Worm (Caenorhabditis elegans) whole organism, late embryonic: ENCODE data around the gene ogt-1.

Experiments used
- F13H6.1 ChIP-seq: sonication (generic microtip); optimal IDR thresholded peaks from 2 replicates; lab custom pipeline; 2016; ENCODE audit warnings: missing genetic modification characterization, missing compliant biosample characterization
- T23F11.4 ChIP-seq: fragments of 200-800 bp; sonication (Bioruptor generic); optimal IDR thresholded peaks from 2 replicates; lab custom pipeline; 2018; ENCODE audit warnings: mild to moderate bottlenecking, missing genetic modification characterization, missing compliant biosample characterization
- Y22D7AL.16 ChIP-seq: sonication (generic microtip); optimal IDR thresholded peaks from 2 replicates; lab custom pipeline; 2016; ENCODE audit warnings: missing genetic modification characterization, missing compliant biosample characterization
- ceh-19 ChIP-seq: fragments of 200-800 bp; sonication (Bioruptor generic); optimal IDR thresholded peaks from 2 replicates; lab custom pipeline; 2018; ENCODE audit warnings: mild to moderate bottlenecking, missing genetic modification characterization, missing compliant biosample characterization
- ceh-2 ChIP-seq: sonication (generic microtip); optimal IDR thresholded peaks from 2 replicates; lab custom pipeline; 2016; ENCODE audit warnings: missing genotype, missing genetic modification characterization, missing compliant biosample characterization
- ceh-22 ChIP-seq: sonication (generic microtip); optimal IDR thresholded peaks from 2 replicates; lab custom pipeline; 2017; ENCODE audit warnings: missing biosample characterization, missing genetic modification characterization
- ceh-30 ChIP-seq: fragments of 150-350 bp; optimal IDR thresholded peaks from 2 replicates; lab custom pipeline; 2014; ENCODE audit warnings: missing biosample characterization, missing genetic modification characterization
- ceh-6 ChIP-seq: fragments of 200-800 bp; sonication (Bioruptor generic); optimal IDR thresholded peaks from 2 replicates; lab custom pipeline; 2018; ENCODE audit warnings: mild to moderate bottlenecking, missing genetic modification characterization, missing compliant biosample characterization
- ceh-9 ChIP-seq: sonication (generic microtip); optimal IDR thresholded peaks from 2 replicates; lab custom pipeline; 2016; ENCODE audit warnings: mild to moderate bottlenecking, missing genetic modification characterization, inconsistent platforms, missing compliant biosample characterization
- che-1 ChIP-seq: sonication (generic microtip); optimal IDR thresholded peaks from 2 replicates; lab custom pipeline; 2016; ENCODE audit warnings: mild to moderate bottlenecking, missing genetic modification characterization, missing compliant biosample characterization
- dmd-4 ChIP-seq: sonication (generic microtip); optimal IDR thresholded peaks from 2 replicates; lab custom pipeline; 2016; ENCODE audit warnings: borderline replicate concordance, missing genetic modification characterization, missing compliant biosample characterization
- elt-2 ChIP-seq: sonication (generic microtip); optimal IDR thresholded peaks from 2 replicates; lab custom pipeline; 2016; ENCODE audit warnings: missing genetic modification reagents, missing genetic modification characterization, missing compliant biosample characterization
- fax-1 ChIP-seq: sonication (generic microtip); optimal IDR thresholded peaks from 2 replicates; lab custom pipeline; 2016; ENCODE audit warnings: missing genotype, missing genetic modification characterization, missing compliant biosample characterization
- fkh-10 ChIP-seq: fragments of 150-350 bp; optimal IDR thresholded peaks from 2 replicates; lab custom pipeline; 2014; ENCODE audit warnings: missing biosample characterization, missing genetic modification reagents, missing genetic modification characterization
- gmeb-2 ChIP-seq: sonication (generic microtip); optimal IDR thresholded peaks from 2 replicates; lab custom pipeline; 2016; ENCODE audit warnings: missing genetic modification characterization, inconsistent platforms, missing compliant biosample characterization
- hlh-15 ChIP-seq: sonication (generic microtip); optimal IDR thresholded peaks from 2 replicates; lab custom pipeline; 2016; ENCODE audit warnings: missing genetic modification characterization, missing compliant biosample characterization
- hlh-30 ChIP-seq: sonication (generic microtip); optimal IDR thresholded peaks from 2 replicates; lab custom pipeline; 2017; ENCODE audit warnings: antibody characterized with exemption, missing genetic modification characterization, missing compliant biosample characterization; ENCODE audit not compliant: insufficient read depth
- lim-6 ChIP-seq: sonication (generic microtip); optimal IDR thresholded peaks from 2 replicates; lab custom pipeline; 2016; ENCODE audit warnings: missing genetic modification characterization, missing compliant biosample characterization
- lin-11 ChIP-seq: fragments of 200-800 bp; sonication (Bioruptor generic); optimal IDR thresholded peaks from 2 replicates; lab custom pipeline; 2018; ENCODE audit warnings: mild to moderate bottlenecking, missing genetic modification characterization, missing compliant biosample characterization
- madf-2 ChIP-seq: sonication (generic microtip); optimal IDR thresholded peaks from 2 replicates; lab custom pipeline; 2017; ENCODE audit warnings: missing genetic modification characterization, missing compliant biosample characterization
- mec-3 ChIP-seq: sonication (generic microtip); optimal IDR thresholded peaks from 2 replicates; lab custom pipeline; 2016; ENCODE audit warnings: borderline replicate concordance, missing genetic modification characterization, missing compliant biosample characterization
- nfya-1 ChIP-seq: sonication (generic microtip); optimal IDR thresholded peaks from 2 replicates; lab custom pipeline; 2017; ENCODE audit warnings: missing genetic modification characterization, mild to moderate bottlenecking, missing compliant biosample characterization, antibody characterized with exemption, moderate library complexity
- nhr-11 ChIP-seq: fragments of 150-350 bp; optimal IDR thresholded peaks from 2 replicates; lab custom pipeline; 2014; ENCODE audit warnings: missing biosample characterization, missing genetic modification characterization
- npax-4 ChIP-seq: sonication (generic microtip); optimal IDR thresholded peaks from 2 replicates; lab custom pipeline; 2016; ENCODE audit warnings: missing genetic modification characterization, missing compliant biosample characterization
- odd-2 ChIP-seq: sonication (generic microtip); optimal IDR thresholded peaks from 2 replicates; lab custom pipeline; 2017; ENCODE audit warnings: antibody characterized with exemption, mild to moderate bottlenecking, missing genetic modification characterization, missing compliant biosample characterization
- pat-9 ChIP-seq: fragments of 200-800 bp; sonication (Bioruptor generic); optimal IDR thresholded peaks from 2 replicates; lab custom pipeline; 2018; ENCODE audit warnings: mild to moderate bottlenecking, missing genetic modification characterization, moderate library complexity, missing compliant biosample characterization
- pha-4 ChIP-seq: fragments of 150-350 bp; optimal IDR thresholded peaks from 2 replicates; lab custom pipeline; 2018; ENCODE audit warnings: missing biosample characterization, missing genetic modification reagents, missing genetic modification characterization
- pqm-1 ChIP-seq: sonication (generic microtip); optimal IDR thresholded peaks from 2 replicates; lab custom pipeline; 2016; ENCODE audit warnings: missing genetic modification characterization, missing compliant biosample characterization
- pros-1 ChIP-seq: fragments of 150-350 bp; optimal IDR thresholded peaks from 2 replicates; lab custom pipeline; 2014; ENCODE audit warnings: missing biosample characterization, missing genetic modification reagents, missing genetic modification characterization
- ref-2 ChIP-seq: sonication (generic microtip); optimal IDR thresholded peaks from 2 replicates; lab custom pipeline; 2016; ENCODE audit warnings: missing genetic modification characterization, missing compliant biosample characterization
- sdc-2 ChIP-seq: sonication (generic microtip); optimal IDR thresholded peaks from 2 replicates; lab custom pipeline; 2016; ENCODE audit warnings: missing genotype, missing genetic modification characterization, missing compliant biosample characterization
- sox-4 ChIP-seq: sonication (generic microtip); optimal IDR thresholded peaks from 2 replicates; lab custom pipeline; 2017; ENCODE audit warnings: mild to moderate bottlenecking, missing genetic modification characterization, inconsistent platforms, missing compliant biosample characterization
- unc-3 ChIP-seq, 2 experiments: fragments of 200-800 bp in 1 of 2; sonication (Bioruptor generic) in 1 of 2; sonication (generic microtip) in 1 of 2; conservative IDR thresholded peaks in 1 of 2; optimal IDR thresholded peaks in 1 of 2; 2 replicates each; pipeline versions ENCODE4 v1.3.6 to Lab custom; 2016 to 2022; ENCODE audit warnings: missing compliant biosample characterization in 2 of 2, missing genetic modification characterization in 2 of 2, missing genetic modification reagents in 1 of 2
- unc-42 ChIP-seq: sonication (generic microtip); optimal IDR thresholded peaks from 2 replicates; lab custom pipeline; 2016; ENCODE audit warnings: missing genotype, missing genetic modification characterization, missing compliant biosample characterization
- unc-55 ChIP-seq: sonication (generic microtip); optimal IDR thresholded peaks from 2 replicates; lab custom pipeline; 2017; ENCODE audit warnings: missing biosample characterization, missing genetic modification reagents, missing genetic modification characterization
- zip-5 ChIP-seq: sonication (generic microtip); optimal IDR thresholded peaks from 2 replicates; lab custom pipeline; 2016; ENCODE audit warnings: missing genetic modification characterization, missing compliant biosample characterization
- ztf-16 ChIP-seq: sonication (generic microtip); optimal IDR thresholded peaks from 2 replicates; lab custom pipeline; 2017; ENCODE audit warnings: missing genetic modification characterization, missing compliant biosample characterization

Gene ogt-1

DNA sequence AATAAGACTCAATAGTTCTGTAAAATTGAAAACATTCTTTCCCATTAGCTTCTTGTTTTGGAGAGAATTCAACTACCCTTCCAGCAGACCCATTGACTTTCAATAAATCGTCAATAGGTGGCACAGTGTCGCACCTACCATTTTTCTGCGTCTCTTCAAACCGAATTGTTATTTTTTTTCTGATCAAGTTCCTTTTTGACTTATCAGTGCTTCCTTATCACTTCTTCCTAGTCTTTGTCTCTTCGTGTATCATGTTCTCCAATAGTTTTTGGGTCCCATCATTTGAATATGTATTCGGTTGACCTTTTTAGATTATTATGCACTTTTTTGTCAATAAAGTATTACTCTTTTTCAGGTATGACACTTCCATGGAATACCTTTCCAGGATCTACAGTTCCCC is 45.6 kb downstream of the ogt-1 start, which contains the start of gene odd-1:
TSS of gene odd-1 (plus strand) at position 349 of the 400 bp plus-strand sequence.
- peak; percentile 85 for TF ChIP-seq elt-2 (tag; lab: Kevin White, UChicago)
- no peak for TF ChIP-seq T23F11.4 (GFP tag; lab: Kevin White, UChicago)
- TF ChIP-seq nfya-1 (tag; lab: Kevin White, UChicago) = no peak
- TF ChIP-seq, all 69 proteins: peak for 1

DNA sequence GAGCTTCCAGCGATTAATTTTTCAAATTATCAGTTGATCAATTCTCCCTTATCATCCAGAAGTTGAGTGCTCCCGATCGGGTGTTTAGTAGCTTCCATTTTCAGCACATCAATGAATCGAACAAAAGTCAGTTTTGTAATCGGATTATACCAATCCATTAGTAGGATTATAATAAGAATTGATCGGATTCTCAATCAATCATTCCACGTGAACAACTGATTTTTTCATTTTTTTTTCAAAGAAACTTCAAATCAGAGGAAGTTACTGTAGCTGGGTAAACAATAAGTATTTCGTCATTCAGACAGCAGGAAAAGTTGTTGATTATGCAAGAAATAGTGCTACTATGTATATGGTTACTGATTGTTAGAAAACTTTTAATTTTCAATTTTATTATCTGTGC is 46.7 kb downstream of the ogt-1 start:
- TF ChIP-seq nhr-11 (no peak), ceh-9 (tag; lab: Kevin White, UChicago) (no peak), hlh-30 (tag; lab: Kevin White, UChicago) (no peak), unc-42 (no peak), F13H6.1 (tag; lab: Kevin White, UChicago) (no peak), madf-2 (tag; lab: Kevin White, UChicago) (no peak), gmeb-2 (tag; lab: Kevin White, UChicago) (no peak), nfya-1 (tag; lab: Kevin White, UChicago) (no peak), ztf-16 (tag; lab: Kevin White, UChicago) (no peak), ref-2 (tag; lab: Kevin White, UChicago) (no peak), mec-3 (tag; lab: Kevin White, UChicago) (no peak), unc-3 (GFP tag; conservative IDR thresholded peaks at IDR 0.05; lab: Robert Waterston, UW) (no peak), unc-3 (tag; optimal IDR thresholded peaks at IDR 0.05; lab: Kevin White, UChicago) (no peak), hlh-15 (no peak), lin-11 (tag; lab: Kevin White, UChicago) (no peak), sdc-2 (tag; lab: Kevin White, UChicago) (no peak), pros-1 (tag; lab: Kevin White, UChicago) (no peak), che-1 (no peak), fax-1 (tag; lab: Kevin White, UChicago) (no peak)

DNA sequence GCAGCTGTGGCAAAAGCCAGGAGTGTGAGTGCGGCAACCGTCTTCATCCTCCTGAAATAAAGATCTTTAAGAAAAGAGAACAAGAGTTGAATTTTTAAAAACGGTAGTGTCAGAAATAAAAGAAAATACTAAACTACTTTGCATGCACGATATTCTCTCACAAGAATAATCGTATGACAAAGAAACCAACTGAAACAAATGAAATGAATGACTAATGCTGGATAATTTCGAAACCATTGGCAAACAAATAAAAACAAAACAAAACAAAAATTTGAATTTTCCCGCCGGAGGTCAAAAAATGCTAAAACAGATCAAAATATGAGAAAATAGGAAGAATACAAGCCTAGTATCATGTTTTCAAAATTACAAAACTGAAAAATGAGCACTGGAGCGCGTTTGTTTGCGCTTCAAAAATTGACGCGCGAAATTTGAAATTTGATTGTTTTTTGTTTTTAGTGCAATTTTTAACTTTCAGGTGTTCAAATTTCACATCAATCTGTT is 49.6 kb downstream of the ogt-1 start, which contains the start of gene cpg-2:
TSS of gene cpg-2 (minus strand) at position 51 of the 501 bp plus-strand sequence.
- TF ChIP-seq ceh-22 (no peak), mec-3 (tag; lab: Kevin White, UChicago) (no peak), unc-55 (GFP tag; lab: Kevin White, UChicago) (no peak), pqm-1 (tag; lab: Kevin White, UChicago) (no peak)

DNA sequence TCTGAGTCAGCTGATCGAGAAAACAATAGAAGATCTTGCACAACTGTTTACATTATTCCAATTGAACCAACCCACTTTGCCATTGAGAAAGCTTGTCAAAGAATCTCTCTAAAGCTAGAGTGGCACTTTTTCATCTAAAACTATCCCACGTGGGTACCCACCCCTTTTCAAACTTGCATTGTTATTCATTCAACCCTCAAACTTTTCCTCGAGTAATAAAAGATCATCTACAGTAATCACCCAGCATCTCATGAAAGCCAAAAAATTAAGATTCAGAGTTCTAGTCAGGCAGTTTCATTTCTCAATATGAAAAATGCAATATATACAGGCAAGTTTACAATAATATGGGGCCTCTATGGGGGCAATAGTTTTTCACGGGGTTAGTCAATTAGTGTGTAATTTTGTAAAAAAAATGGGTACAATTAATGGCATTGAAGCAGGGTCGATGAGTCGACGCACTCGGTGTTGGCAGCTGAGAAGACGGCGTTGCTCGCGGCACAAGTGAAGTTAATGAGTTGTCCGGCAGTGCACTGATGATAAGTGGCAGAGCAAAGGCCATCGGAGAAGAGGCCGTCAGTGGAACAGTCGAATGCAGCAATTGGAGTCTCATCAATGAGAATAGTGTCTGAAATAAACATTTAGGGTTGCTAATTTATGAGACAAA is 51.7 kb downstream of the ogt-1 start:
- no peak for TF ChIP-seq nfya-1 (tag; lab: Kevin White, UChicago)
- no peak for TF ChIP-seq Y22D7AL.16 (tag; lab: Kevin White, UChicago)
- TF ChIP-seq zip-5 (tag; lab: Kevin White, UChicago) = no peak
- TF ChIP-seq odd-2 (tag; lab: Kevin White, UChicago) = no peak
- no peak for TF ChIP-seq npax-4
- TF ChIP-seq fax-1 (tag; lab: Kevin White, UChicago) = no peak
- no peak for TF ChIP-seq pat-9 (tag; lab: Kevin White, UChicago)
- TF ChIP-seq lin-11 (tag; lab: Kevin White, UChicago) = no peak

DNA sequence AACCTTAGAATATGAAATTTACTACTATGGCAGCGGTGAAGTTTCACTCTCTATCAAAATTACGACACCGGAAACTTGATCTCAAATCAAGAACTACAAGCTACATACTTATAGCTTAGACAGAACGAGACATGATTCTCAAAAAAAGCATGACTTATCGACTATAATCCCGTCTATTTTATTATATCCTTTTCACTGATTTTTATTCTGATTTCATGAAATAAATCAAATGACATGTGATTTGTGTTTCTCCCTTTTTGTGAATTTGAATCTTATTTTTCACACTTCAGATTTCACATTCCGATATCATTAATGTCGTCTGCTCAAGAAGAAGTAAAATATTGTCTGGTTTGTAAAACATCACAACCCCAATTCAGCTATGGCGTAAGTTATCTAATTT is 53.6 kb downstream of the ogt-1 start, which contains the start of gene ZK418.11:
TSS of gene ZK418.11 (plus strand) at position 289 of the 400 bp plus-strand sequence.
- TF ChIP-seq fkh-10 (GFP tag; lab: Kevin White, UChicago) (no peak), ceh-19 (GFP tag; lab: Kevin White, UChicago) (no peak), ceh-30 (tag; lab: Kevin White, UChicago) (no peak), ceh-6 (GFP tag; lab: Kevin White, UChicago) (no peak), sox-4 (tag; lab: Kevin White, UChicago) (no peak), che-1 (no peak), pha-4 (no peak), pqm-1 (tag; lab: Kevin White, UChicago) (no peak), unc-42 (no peak), ceh-9 (tag; lab: Kevin White, UChicago) (no peak), dmd-4 (tag; lab: Kevin White, UChicago) (no peak), lim-6 (no peak), ceh-2 (tag; lab: Kevin White, UChicago) (no peak)
